Worm (Caenorhabditis elegans) whole organism, mixed stage, embryonic: Measurements from ENCODE around the gene C05A2.4.

ENCODE experiments used
- ceh-39 ChIP-seq: fragments of 150-350 bp; optimal IDR thresholded peaks from 2 replicates; lab custom pipeline; 2014; ENCODE audit warnings: missing biosample characterization, missing genetic modification characterization
- ceh-43 ChIP-seq: fragments of 200-800 bp; sonication (Bioruptor generic); optimal IDR thresholded peaks from 2 replicates; lab custom pipeline; 2018; ENCODE audit warnings: mild to moderate bottlenecking, missing genetic modification characterization, moderate library complexity, missing compliant biosample characterization
- ces-1 ChIP-seq: fragments of 150-350 bp; optimal IDR thresholded peaks from 2 replicates; lab custom pipeline; 2014; ENCODE audit warnings: missing biosample characterization, missing genetic modification reagents, missing genetic modification characterization
- lsy-2 ChIP-seq: fragments of 150-350 bp; optimal IDR thresholded peaks from 2 replicates; lab custom pipeline; 2014; ENCODE audit warnings: missing biosample characterization, missing genetic modification characterization
- nhr-28 ChIP-seq: fragments of 150-350 bp; optimal IDR thresholded peaks from 2 replicates; lab custom pipeline; 2014; ENCODE audit warnings: missing biosample characterization, missing genetic modification characterization
- nhr-76 ChIP-seq: sonication (generic microtip); optimal IDR thresholded peaks from 2 replicates; lab custom pipeline; 2017; ENCODE audit warnings: missing biosample characterization, missing genetic modification characterization
- unc-62 ChIP-seq: fragments of 150-350 bp; optimal IDR thresholded peaks from 2 replicates; lab custom pipeline; 2014; ENCODE audit warnings: missing biosample characterization, missing genetic modification reagents, missing genetic modification characterization

- TF ChIP-seq ces-1 (GFP tag; lab: Kevin White, UChicago): no peak
- peak; percentile 8 for TF ChIP-seq unc-62 (GFP tag; lab: Kevin White, UChicago)
- no peak for TF ChIP-seq nhr-28
- TF ChIP-seq nhr-76 (tag; lab: Kevin White, UChicago): no peak
- no peak for TF ChIP-seq ceh-43 (GFP tag; lab: Kevin White, UChicago)
- no peak for TF ChIP-seq ceh-39 (tag; lab: Kevin White, UChicago)
- TF ChIP-seq lsy-2: no peak
Measured at ce11 chrV:10721912-10722426, 26.7 kb downstream of the C05A2.4 start.
